Fruit fly (Drosophila melanogaster): Measurements from ENCODE around the gene CG18530.

Gene CG18530

dm6 chr3R:12630369-12630768 lies 2.8 kb upstream of the CG18530 start, which contains the start of gene Not10 (continued):
- TF ChIP-seq Hr51 (GFP tag; optimal IDR thresholded peaks at IDR 0.05) = no peak
- TF ChIP-seq Xbp1 (GFP tag; optimal IDR thresholded peaks at IDR 0.05) = peak; percentile 35
- no peak for TF ChIP-seq gfzf (GFP tag; optimal IDR thresholded peaks at IDR 0.05)
- no peak for TF ChIP-seq ems (GFP tag; optimal IDR thresholded peaks at IDR 0.05)
- no peak for TF ChIP-seq CG8281 (tag; optimal IDR thresholded peaks at IDR 0.05)
- TF ChIP-seq usp (GFP tag; optimal IDR thresholded peaks at IDR 0.05) = no peak
- TF ChIP-seq CG13624 (GFP tag; optimal IDR thresholded peaks at IDR 0.05) = no peak
- TF ChIP-seq Elba2 (GFP tag; optimal IDR thresholded peaks at IDR 0.05) = no peak
- TF ChIP-seq Med (GFP tag) = peak; percentile 46
- no peak for TF ChIP-seq z (GFP tag; IDR thresholded peaks at IDR 0.05)
- no peak for TF ChIP-seq disco-r (GFP tag; optimal IDR thresholded peaks at IDR 0.05)
- no peak for TF ChIP-seq Usf (GFP tag; optimal IDR thresholded peaks at IDR 0.05)
- peak; percentile 25 for TF ChIP-seq CG2120 (GFP tag; optimal IDR thresholded peaks at IDR 0.05)
- no peak for TF ChIP-seq CG31365 (tag; optimal IDR thresholded peaks at IDR 0.05)
- no peak for TF ChIP-seq Six4 (GFP tag; optimal IDR thresholded peaks at IDR 0.05)
- TF ChIP-seq GATAe (GFP tag; conservative IDR thresholded peaks at IDR 0.05) = no peak
- TF ChIP-seq bigmax (GFP tag; optimal IDR thresholded peaks at IDR 0.05) = peak; percentile 70
- no peak for TF ChIP-seq CG7928 (GFP tag; optimal IDR thresholded peaks at IDR 0.05)
- TF ChIP-seq CG16863 (GFP tag; optimal IDR thresholded peaks at IDR 0.05) = no peak
- 0 out of 2 replicates have a peak, but pooled peaks have one; percentile 9 for TF ChIP-seq CG14014 (GFP tag; IDR thresholded peaks at IDR 0.05)
- TF ChIP-seq inv (GFP tag; IDR thresholded peaks at IDR 0.05; ENCODE audit: partially characterized antibody) = peak; percentile 61
- TF ChIP-seq zfh2 (GFP tag; optimal IDR thresholded peaks at IDR 0.05) = peak; percentile 18
- no peak for TF ChIP-seq grn (GFP tag; optimal IDR thresholded peaks at IDR 0.05)
- TF ChIP-seq Bdp1 (GFP tag; optimal IDR thresholded peaks at IDR 0.05) = no peak
- TF ChIP-seq Asciz (GFP tag; optimal IDR thresholded peaks at IDR 0.05) = no peak
- no peak for TF ChIP-seq CG15011 (GFP tag; optimal IDR thresholded peaks at IDR 0.05)
- no peak; the same call in 1 of the 2 replicates for TF ChIP-seq lmd (GFP tag; IDR thresholded peaks at IDR 0.05)
- no peak for TF ChIP-seq CG3163 (GFP tag; optimal IDR thresholded peaks at IDR 0.05)
- no peak for TF ChIP-seq tx (GFP tag; optimal IDR thresholded peaks at IDR 0.05)
- TF ChIP-seq CG17361 (GFP tag; IDR thresholded peaks at IDR 0.05) = peak; percentile 60
- TF ChIP-seq Ptx1 (GFP tag; IDR thresholded peaks at IDR 0.05) = peak; percentile 60
- TF ChIP-seq CG12236 (GFP tag; optimal IDR thresholded peaks at IDR 0.05) = no peak
- no peak for TF ChIP-seq Stat92E (GFP tag; optimal IDR thresholded peaks at IDR 0.05)
- TF ChIP-seq CG32767 (GFP tag; IDR thresholded peaks at IDR 0.05) = no peak
- TF ChIP-seq CG14441 (GFP tag; IDR thresholded peaks at IDR 0.05) = no peak
- TF ChIP-seq CG13287 (GFP tag; IDR thresholded peaks at IDR 0.05; ENCODE audit: partially characterized antibody) = peak; percentile 88
- TF ChIP-seq ara (GFP tag; IDR thresholded peaks at IDR 0.05) = no peak
- TF ChIP-seq YL-1 (GFP tag; optimal IDR thresholded peaks at IDR 0.05) = peak; percentile 51
- peak; percentile 68 for TF ChIP-seq MBD-R2 (GFP tag; IDR thresholded peaks at IDR 0.05)
- TF ChIP-seq CG15479 (GFP tag; optimal IDR thresholded peaks at IDR 0.05) = no peak
- TF ChIP-seq cad (GFP tag; optimal IDR thresholded peaks at IDR 0.05) = no peak
- no peak for TF ChIP-seq H2.0 (GFP tag; IDR thresholded peaks at IDR 0.05)
- TF ChIP-seq CG17829 (tag; optimal IDR thresholded peaks at IDR 0.05) = peak; percentile 62
- peak; percentile 0 for TF ChIP-seq gcm (GFP tag; optimal IDR thresholded peaks at IDR 0.05)
- TF ChIP-seq Ets97D (GFP tag; optimal IDR thresholded peaks at IDR 0.05) = no peak
- TF ChIP-seq Spps (tag; optimal IDR thresholded peaks at IDR 0.05) = no peak
- TF ChIP-seq CG7556 (GFP tag; optimal IDR thresholded peaks at IDR 0.05) = no peak
- no peak for TF ChIP-seq kah (GFP tag; optimal IDR thresholded peaks at IDR 0.05)
- TF ChIP-seq Eip74EF (GFP tag; optimal IDR thresholded peaks at IDR 0.05) = no peak
- TF ChIP-seq CG3407 (GFP tag; optimal IDR thresholded peaks at IDR 0.05) = no peak
- TF ChIP-seq CG6683 (GFP tag; optimal IDR thresholded peaks at IDR 0.05) = no peak
- TF ChIP-seq oc (tag; optimal IDR thresholded peaks at IDR 0.05) = no peak

Data from whole organism, embryonic.